Worm (Caenorhabditis elegans) whole organism, young adult: ENCODE measurements around the gene fust-1.

Source experiments
- aptf-3 ChIP-seq: fragments of 200-800 bp; sonication (Bioruptor generic); IDR thresholded peaks from 2 replicates; pipeline ENCODE4 v1.3.6; 2022; ENCODE audit warnings: missing genetic modification characterization, missing compliant biosample characterization
- cebp-1 ChIP-seq, 2 experiments: fragments of 200-800 bp in 1 of 2; sonication (Bioruptor generic) in 1 of 2; sonication (generic microtip) in 1 of 2; IDR thresholded peaks in 1 of 2; optimal IDR thresholded peaks in 1 of 2; 2 replicates each; pipeline versions ENCODE4 v1.3.6 to Lab custom; 2017 to 2022; ENCODE audit warnings: missing compliant biosample characterization in 2 of 2, missing genetic modification characterization in 2 of 2, mild to moderate bottlenecking in 1 of 2, missing genetic modification reagents in 1 of 2, moderate library complexity in 1 of 2
- ztf-26 ChIP-seq: sonication (generic microtip); optimal IDR thresholded peaks from 2 replicates; lab custom pipeline; 2017; ENCODE audit warnings: missing genetic modification characterization, missing compliant biosample characterization

DNA sequence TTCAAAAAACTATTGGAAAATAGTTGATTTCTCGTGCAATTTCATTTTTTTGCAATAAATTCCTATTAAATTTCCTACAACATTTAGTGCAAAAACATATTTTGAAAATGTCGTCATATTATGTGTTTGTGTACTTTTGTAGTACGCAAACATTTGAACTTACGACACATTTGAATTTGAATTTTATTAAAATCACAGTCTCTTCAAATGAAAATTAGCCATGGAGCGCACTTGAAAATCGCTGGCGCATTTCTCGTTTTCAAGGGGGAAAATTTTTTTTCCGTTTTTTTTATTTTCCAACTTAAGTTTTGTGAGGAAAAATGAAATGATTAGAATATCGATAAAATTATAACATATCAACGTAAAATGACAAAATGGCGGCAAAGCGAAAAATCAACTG lies 4.8 kb upstream of the fust-1 start:
- TF ChIP-seq ztf-26 (tag; lab: Kevin White, UChicago) (no peak), aptf-3 (GFP tag; lab: Robert Waterston, UW) (no peak), cebp-1 (GFP tag; IDR thresholded peaks at IDR 0.05; lab: Robert Waterston, UW) (no peak), cebp-1 (tag; optimal IDR thresholded peaks at IDR 0.05; lab: Kevin White, UChicago) (no peak)
